Worm (Caenorhabditis elegans) whole organism, L3 larva: ENCODE data around the gene C16C10.9.

ENCODE experiments used
- ZK546.5 ChIP-seq: sonication (generic microtip); optimal IDR thresholded peaks from 2 replicates; lab custom pipeline; 2017; ENCODE audit warnings: missing biosample characterization, missing genetic modification characterization
- daf-12 ChIP-seq: fragments of 150-350 bp; optimal IDR thresholded peaks from 2 replicates; lab custom pipeline; 2014; ENCODE audit warnings: missing biosample characterization, missing genetic modification reagents, missing genetic modification characterization
- nhr-76 ChIP-seq: fragments of 150-350 bp; sonication (generic microtip); optimal IDR thresholded peaks from 5 replicates; lab custom pipeline; 2014; ENCODE audit warnings: missing biosample characterization, missing genetic modification characterization
- sea-2 ChIP-seq: fragments of 150-350 bp; sonication (generic microtip); optimal IDR thresholded peaks from 4 replicates; lab custom pipeline; 2014; ENCODE audit warnings: missing biosample characterization, missing genetic modification reagents, missing genetic modification characterization

ce11 chrIII:4164071-4164470 is 6.9 kb upstream of the C16C10.9 start, which contains the start of gene C16C10.8:
- TF ChIP-seq daf-12 (tag; lab: Kevin White, UChicago), result no peak
- TF ChIP-seq ZK546.5 (tag; lab: Kevin White, UChicago), result no peak
- no peak for TF ChIP-seq nhr-76 (tag; lab: Kevin White, UChicago)
- no peak for TF ChIP-seq sea-2 (GFP tag; lab: Kevin White, UChicago)
